Worm (Caenorhabditis elegans): ENCODE results near the gene coh-3.

The coh-3 gene

DNA sequence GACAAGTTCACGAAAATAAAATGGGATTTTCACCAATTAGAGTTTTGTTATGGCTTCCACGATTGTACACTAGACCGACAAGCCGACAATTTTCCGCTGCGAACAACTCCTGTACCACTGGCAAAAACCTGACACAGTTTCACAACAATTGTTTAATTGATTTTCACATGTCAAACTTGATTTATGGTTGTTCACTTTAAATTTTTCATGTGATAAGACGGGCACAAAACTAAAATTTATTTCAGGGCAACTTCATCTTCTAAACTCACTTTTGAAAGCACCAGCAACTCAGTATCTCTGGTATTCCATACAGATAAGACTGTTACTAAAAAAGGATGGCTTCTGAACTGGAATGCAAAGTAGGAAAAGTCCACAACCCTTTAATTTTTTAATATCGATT is 24.2 kb downstream of the coh-3 start, which contains the start of gene R02D5.7:
TSS of gene R02D5.7 (minus strand) at position 101 of the 400 bp plus-strand sequence.
- TF ChIP-seq F52B5.7 (tag; optimal IDR thresholded peaks at IDR 0.05) (no peak), nhr-80 (tag; optimal IDR thresholded peaks at IDR 0.05) (peak; percentile 20)

ce11 chrV:14481987-14482386 is 24.8 kb downstream of the coh-3 start, which contains the start of gene R02D5.10:
R02D5.10 (plus strand) TSS chrV:14482287.
- TF ChIP-seq nfya-2 (GFP tag; IDR thresholded peaks at IDR 0.05) (no peak), mxl-1 (tag; optimal IDR thresholded peaks at IDR 0.05) (no peak), Y56A3A.18 (GFP tag; IDR thresholded peaks at IDR 0.05) (no peak), ets-4 (GFP tag; optimal IDR thresholded peaks at IDR 0.05) (no peak), bed-2 (GFP tag; IDR thresholded peaks at IDR 0.05) (no peak), hmg-1.2 (GFP tag; IDR thresholded peaks at IDR 0.05) (no peak), dpff-1 (tag; optimal IDR thresholded peaks at IDR 0.05) (no peak), let-607 (tag; optimal IDR thresholded peaks at IDR 0.05) (no peak), tbp1 (GFP tag; optimal IDR thresholded peaks at IDR 0.05) (no peak), ztf-25 (GFP tag; IDR thresholded peaks at IDR 0.05) (no peak), snpc-3.4 (tag; optimal IDR thresholded peaks at IDR 0.05) (no peak), ekl-4 (GFP tag; IDR thresholded peaks at IDR 0.05) (no peak), F39B2.1 (GFP tag; IDR thresholded peaks at IDR 0.05) (no peak), F23B12.7 (tag; optimal IDR thresholded peaks at IDR 0.05; ENCODE audit: insufficient read depth) (no peak), hsf-1 (GFP tag; IDR thresholded peaks at IDR 0.05) (no peak), akir-1 (GFP tag; optimal IDR thresholded peaks at IDR 0.05) (no peak)

ce11 chrV:14482728-14483210 is 25.5 kb downstream of the coh-3 start, which contains the start of gene R02D5.3:
R02D5.3 (plus strand) TSS chrV:14483160.
- TF ChIP-seq B0261.1 (tag; optimal IDR thresholded peaks at IDR 0.05) (no peak), nhr-80 (tag; optimal IDR thresholded peaks at IDR 0.05) (peak; percentile 58)

DNA sequence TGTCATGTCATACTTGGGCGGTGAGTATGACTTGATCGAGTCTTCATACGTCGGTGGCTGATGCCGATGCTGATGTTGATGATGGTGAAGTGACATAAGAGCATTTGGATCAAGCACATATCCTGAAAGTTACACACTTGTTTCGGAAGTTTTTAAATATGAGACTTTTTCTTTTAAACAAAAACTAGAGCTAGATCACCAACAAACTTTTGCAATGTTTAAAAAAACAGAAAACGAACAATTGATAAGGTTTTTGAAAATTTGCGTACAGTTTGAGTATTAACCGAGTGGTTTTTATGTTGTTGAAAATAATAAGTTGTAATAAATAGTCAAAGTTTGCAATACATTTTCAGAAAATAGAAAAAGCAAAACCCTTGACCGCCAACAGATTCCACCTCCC is 27.4 kb downstream of the coh-3 start, which contains the start of gene R02D5.4:
TSS of gene R02D5.4 (minus strand) at position 101 of the 400 bp plus-strand sequence.
- TF ChIP-seq repo-1 (tag; optimal IDR thresholded peaks at IDR 0.05) (no peak), F22D6.2 (tag; optimal IDR thresholded peaks at IDR 0.05) (no peak)

DNA sequence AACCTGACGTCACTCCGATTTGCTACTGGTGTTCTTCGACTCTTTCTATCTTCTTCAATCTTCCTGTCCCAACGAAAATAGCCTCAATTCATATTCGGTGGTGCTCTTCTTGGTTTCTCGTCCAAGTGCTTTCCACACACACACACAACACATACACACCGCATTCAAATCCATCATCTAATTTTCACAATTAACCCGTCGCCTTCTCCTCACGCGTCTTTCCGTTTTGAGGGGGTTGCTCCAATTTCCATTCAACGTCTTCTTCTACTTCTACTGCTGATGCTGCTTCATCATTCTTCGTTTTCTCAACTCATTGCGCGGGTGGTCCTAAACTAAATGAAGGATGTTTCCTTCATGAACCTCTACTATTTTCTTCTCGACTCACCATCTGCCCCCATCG is 33.9 kb downstream of the coh-3 start:
- TF ChIP-seq lin-40 (tag; optimal IDR thresholded peaks at IDR 0.05) (no peak), rpc-1 (optimal IDR thresholded peaks at IDR 0.05) (no peak), rpc-1 (tag; optimal IDR thresholded peaks at IDR 0.05) (no peak), nhr-27 (tag; optimal IDR thresholded peaks at IDR 0.05) (no peak), ets-4 (GFP tag; optimal IDR thresholded peaks at IDR 0.05) (no peak), pbrm-1 (GFP tag; IDR thresholded peaks at IDR 0.05) (no peak), tbx-9 (tag; optimal IDR thresholded peaks at IDR 0.05; ENCODE audit: borderline replicate concordance) (no peak), F37B4.10 (GFP tag; IDR thresholded peaks at IDR 0.05) (no peak), F33H1.4 (GFP tag; IDR thresholded peaks at IDR 0.05) (no peak), hlh-26 (GFP tag; conservative IDR thresholded peaks at IDR 0.05) (no peak), F52B5.7 (tag; optimal IDR thresholded peaks at IDR 0.05) (no peak), nhr-80 (tag; optimal IDR thresholded peaks at IDR 0.05) (no peak), Y53G8AR.9 (GFP tag; conservative IDR thresholded peaks at IDR 0.05) (no peak), lin-54 (GFP tag; optimal IDR thresholded peaks at IDR 0.05) (no peak), unc-130 (GFP tag; optimal IDR thresholded peaks at IDR 0.05) (no peak), ceh-40 (GFP tag; IDR thresholded peaks at IDR 0.05) (no peak), snpc-3.4 (tag; optimal IDR thresholded peaks at IDR 0.05) (no peak), lsl-1 (GFP tag; optimal IDR thresholded peaks at IDR 0.05) (no peak)
